Worm (Caenorhabditis elegans) whole organism, L4 larva: ENCODE results near the gene col-68.

Experiments
- ceh-28 ChIP-seq: fragments of 150-350 bp; optimal IDR thresholded peaks from 2 replicates; lab custom pipeline; 2014; ENCODE audit warnings: missing biosample characterization, missing genetic modification reagents, missing genetic modification characterization
- ceh-82 ChIP-seq: sonication (generic microtip); optimal IDR thresholded peaks from 2 replicates; lab custom pipeline; 2017; ENCODE audit warnings: missing biosample characterization, missing genetic modification characterization
- dpl-1 ChIP-seq: fragments of 150-350 bp; optimal IDR thresholded peaks from 2 replicates; lab custom pipeline; 2014; ENCODE audit warnings: missing biosample characterization, missing genetic modification reagents, missing genetic modification characterization
- egl-27 ChIP-seq: sonication (generic microtip); optimal IDR thresholded peaks from 3 replicates; lab custom pipeline; 2017; ENCODE audit warnings: missing biosample characterization, missing genetic modification reagents, missing genetic modification characterization
- lin-1 ChIP-seq: fragments of 200-800 bp; sonication (Bioruptor generic); IDR thresholded peaks from 2 replicates; pipeline ENCODE4 v1.3.6; 2022; ENCODE audit warnings: missing genetic modification reagents, missing genetic modification characterization, missing compliant biosample characterization
- nhr-11 ChIP-seq: fragments of 150-350 bp; optimal IDR thresholded peaks from 2 replicates; lab custom pipeline; 2014; ENCODE audit warnings: missing biosample characterization, missing genetic modification characterization
- tra-1 ChIP-seq: fragments of 200-800 bp; sonication (Bioruptor generic); IDR thresholded peaks from 2 replicates; pipeline ENCODE4 v1.3.6; 2022; ENCODE audit warnings: missing genetic modification reagents, missing genetic modification characterization, missing compliant biosample characterization
- unc-39 ChIP-seq: sonication (generic microtip); optimal IDR thresholded peaks from 2 replicates; lab custom pipeline; 2017; ENCODE audit warnings: missing biosample characterization, missing genetic modification characterization

DNA sequence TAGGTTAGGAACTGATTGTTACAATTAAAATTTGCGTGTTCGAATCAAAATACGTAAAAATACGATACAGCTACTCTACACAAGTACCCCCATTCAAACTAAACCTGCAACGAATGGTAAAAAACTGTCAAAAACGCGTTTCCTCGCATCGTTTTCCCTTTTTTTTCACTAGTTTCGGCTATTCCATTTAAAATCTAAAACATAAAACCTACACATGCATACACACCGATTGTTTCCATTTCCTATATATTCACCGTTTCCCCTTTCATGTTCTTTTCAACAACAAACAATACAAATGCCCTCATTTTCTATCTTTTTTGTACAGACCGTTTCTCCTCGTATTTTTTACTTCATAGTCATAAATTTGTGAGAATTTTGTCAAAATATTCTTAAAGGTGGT is 35.6 kb upstream of the col-68 start:
- no peak for TF ChIP-seq nhr-11 (tag; lab: Kevin White, UChicago)
- no peak for TF ChIP-seq unc-39 (tag; lab: Kevin White, UChicago)
- no peak for TF ChIP-seq tra-1 (GFP tag; lab: Robert Waterston, UW)
- no peak for TF ChIP-seq ceh-82 (tag; lab: Kevin White, UChicago)
- no peak for TF ChIP-seq dpl-1
- TF ChIP-seq ceh-28 (tag; lab: Kevin White, UChicago): no peak
- no peak for TF ChIP-seq egl-27 (tag; lab: Kevin White, UChicago)
- TF ChIP-seq lin-1 (GFP tag; lab: Robert Waterston, UW): no peak
